Worm (Caenorhabditis elegans): Measurements from ENCODE around the gene stg-2.

DNA sequence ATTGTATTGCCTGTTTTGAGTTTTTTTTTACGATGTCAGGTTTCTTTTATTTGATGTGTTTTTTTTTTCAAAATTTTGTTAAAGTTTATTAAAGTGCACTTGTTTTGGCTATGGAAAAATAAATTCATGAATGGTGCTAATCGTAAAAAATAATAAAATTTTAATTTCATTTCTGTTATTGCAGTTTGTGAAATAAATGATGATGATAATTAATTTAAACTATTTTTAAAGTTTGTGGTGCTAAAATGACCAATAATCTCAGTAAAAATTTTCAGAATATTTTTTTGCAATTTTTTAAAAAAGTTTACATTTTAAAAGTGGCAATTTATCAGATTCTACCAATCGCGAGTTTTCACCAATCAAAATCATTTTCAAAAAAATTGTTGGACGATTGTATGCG, at the start of gene stg-2:
- TF ChIP-seq lin-13 (tag; optimal IDR thresholded peaks at IDR 0.05) (no peak), mep-1 (tag; optimal IDR thresholded peaks at IDR 0.05) (no peak), ztf-11 (tag; optimal IDR thresholded peaks at IDR 0.05) (no peak), mab-5 (tag; optimal IDR thresholded peaks at IDR 0.05) (no peak)
